Worm (Caenorhabditis elegans) whole organism, young adult: ENCODE results near the gene lgc-49.
A peak's percentile ranks its signal among the peaks of the same experiment; 100 is the strongest.

Experiments
- F22D6.2 ChIP-seq: sonication (generic microtip); optimal IDR thresholded peaks from 2 replicates; lab custom pipeline; 2016; ENCODE audit warnings: mild to moderate bottlenecking, missing genetic modification characterization, missing compliant biosample characterization
- F23B12.7 ChIP-seq: sonication (generic microtip); optimal IDR thresholded peaks from 2 replicates; lab custom pipeline; 2017; ENCODE audit warnings: missing genetic modification characterization, mild to moderate bottlenecking, missing compliant biosample characterization, antibody characterized with exemption, moderate library complexity; ENCODE audit not compliant: insufficient read depth
- F52B5.7 ChIP-seq: sonication (generic microtip); optimal IDR thresholded peaks from 2 replicates; lab custom pipeline; 2016; ENCODE audit warnings: mild to moderate bottlenecking, missing genetic modification characterization, missing compliant biosample characterization
- F55B11.4 ChIP-seq: sonication (generic microtip); optimal IDR thresholded peaks from 2 replicates; lab custom pipeline; 2016; ENCODE audit warnings: missing compliant biosample characterization, missing genetic modification characterization, borderline replicate concordance; ENCODE audit not compliant: insufficient read depth
- F57A8.1 ChIP-seq: fragments of 200-800 bp; sonication (Bioruptor generic); optimal IDR thresholded peaks from 2 replicates; lab custom pipeline; 2018; ENCODE audit warnings: mild to moderate bottlenecking, missing genetic modification characterization, moderate library complexity, missing compliant biosample characterization
- T26A5.8 ChIP-seq: sonication (generic microtip); optimal IDR thresholded peaks from 2 replicates; lab custom pipeline; 2016; ENCODE audit warnings: missing genetic modification characterization, missing compliant biosample characterization
- Y53F4B.3 ChIP-seq: fragments of 200-800 bp; sonication (Bioruptor generic); IDR thresholded peaks from 2 replicates; pipeline ENCODE4 v1.3.6; 2022; ENCODE audit warnings: missing genetic modification reagents, missing genetic modification characterization, missing compliant biosample characterization
- Y53G8AR.9 ChIP-seq: fragments of 200-800 bp; sonication (Bioruptor generic); conservative IDR thresholded peaks from 2 replicates; pipeline ENCODE4 v1.3.6; 2022; ENCODE audit warnings: missing genetic modification reagents, missing genetic modification characterization, missing compliant biosample characterization
- Y56A3A.18 ChIP-seq: fragments of 200-800 bp; sonication (Bioruptor generic); IDR thresholded peaks from 2 replicates; pipeline ENCODE4 v1.3.6; 2022; ENCODE audit warnings: missing genetic modification reagents, missing genetic modification characterization, missing compliant biosample characterization
- ama-1 ChIP-seq, 3 experiments: fragments of 150-350 bp in 1 of 3; sonication (generic microtip) in 2 of 3; optimal IDR thresholded peaks; 2 replicates each; lab custom pipeline; 2014 to 2018; ENCODE audit warnings: missing biosample characterization in 2 of 3, missing genetic modification characterization in 2 of 3, missing genetic modification reagents in 2 of 3
- aptf-2 ChIP-seq: fragments of 200-800 bp; sonication (Bioruptor generic); conservative IDR thresholded peaks from 2 replicates; pipeline ENCODE4 v1.3.6; 2022; ENCODE audit warnings: missing genetic modification reagents, missing genetic modification characterization, missing compliant biosample characterization
- aptf-3 ChIP-seq: fragments of 200-800 bp; sonication (Bioruptor generic); IDR thresholded peaks from 2 replicates; pipeline ENCODE4 v1.3.6; 2022; ENCODE audit warnings: missing genetic modification characterization, missing compliant biosample characterization
- attf-3 ChIP-seq: fragments of 200-800 bp; sonication (Bioruptor generic); conservative IDR thresholded peaks from 2 replicates; pipeline ENCODE4 v1.3.6; 2022; ENCODE audit warnings: missing genetic modification reagents, missing genetic modification characterization, missing compliant biosample characterization
- attf-5 ChIP-seq: fragments of 200-800 bp; sonication (Bioruptor generic); optimal IDR thresholded peaks from 2 replicates; lab custom pipeline; 2018; ENCODE audit warnings: mild to moderate bottlenecking, missing genetic modification characterization, missing compliant biosample characterization
- attf-6 ChIP-seq: fragments of 200-800 bp; sonication (Bioruptor generic); IDR thresholded peaks from 2 replicates; pipeline ENCODE4 v1.3.6; 2022; ENCODE audit warnings: missing genetic modification reagents, missing genetic modification characterization, missing compliant biosample characterization
- ceh-58 ChIP-seq: fragments of 200-800 bp; sonication (Bioruptor generic); IDR thresholded peaks from 2 replicates; pipeline ENCODE4 v1.3.6; 2022; ENCODE audit warnings: missing genetic modification characterization, missing compliant biosample characterization
- ceh-91 ChIP-seq: fragments of 200-800 bp; sonication (Bioruptor generic); IDR thresholded peaks from 2 replicates; pipeline ENCODE4 v1.3.6; 2022; ENCODE audit warnings: missing genetic modification reagents, missing genetic modification characterization, missing compliant biosample characterization
- chd-7 ChIP-seq: sonication (generic microtip); optimal IDR thresholded peaks from 2 replicates; lab custom pipeline; 2016; ENCODE audit warnings: mild to moderate bottlenecking, missing genetic modification characterization, moderate library complexity, missing compliant biosample characterization
- die-1 ChIP-seq: sonication (generic microtip); optimal IDR thresholded peaks from 2 replicates; lab custom pipeline; 2016; ENCODE audit warnings: missing genotype, mild to moderate bottlenecking, missing genetic modification characterization, missing compliant biosample characterization
- dox-1 ChIP-seq: fragments of 200-800 bp; sonication (Bioruptor generic); IDR thresholded peaks from 2 replicates; pipeline ENCODE4 v1.3.6; 2022; ENCODE audit warnings: missing genetic modification reagents, missing genetic modification characterization, missing compliant biosample characterization
- dpl-1 ChIP-seq: fragments of 150-350 bp; optimal IDR thresholded peaks from 2 replicates; lab custom pipeline; 2014; ENCODE audit warnings: missing biosample characterization, missing genetic modification reagents, missing genetic modification characterization
- egl-18 ChIP-seq: fragments of 200-800 bp; sonication (Bioruptor generic); IDR thresholded peaks from 2 replicates; pipeline ENCODE4 v1.3.6; 2022; ENCODE audit warnings: missing genetic modification reagents, missing genetic modification characterization, missing compliant biosample characterization
- fkh-3 ChIP-seq: sonication (generic microtip); optimal IDR thresholded peaks from 2 replicates; lab custom pipeline; 2016; ENCODE audit warnings: mild to moderate bottlenecking, missing genetic modification characterization, missing compliant biosample characterization
- hlh-12 ChIP-seq: sonication (generic microtip); optimal IDR thresholded peaks from 2 replicates; lab custom pipeline; 2016; ENCODE audit warnings: missing genetic modification characterization, missing compliant biosample characterization
- hlh-26 ChIP-seq: fragments of 200-800 bp; sonication (Bioruptor generic); conservative IDR thresholded peaks from 2 replicates; pipeline ENCODE4 v1.3.6; 2022; ENCODE audit warnings: missing genetic modification reagents, missing genetic modification characterization, missing compliant biosample characterization
- hmg-1.2 ChIP-seq: fragments of 200-800 bp; sonication (Bioruptor generic); IDR thresholded peaks from 2 replicates; pipeline ENCODE4 v1.3.6; 2022; ENCODE audit warnings: missing genetic modification reagents, missing genetic modification characterization, missing compliant biosample characterization
- hmg-20 ChIP-seq: fragments of 200-800 bp; sonication (Bioruptor generic); IDR thresholded peaks from 2 replicates; pipeline ENCODE4 v1.3.6; 2022; ENCODE audit warnings: missing genetic modification reagents, missing genetic modification characterization, missing compliant biosample characterization
- hsf-1 ChIP-seq: fragments of 200-800 bp; sonication (Bioruptor generic); IDR thresholded peaks from 2 replicates; pipeline ENCODE4 v1.3.6; 2022; ENCODE audit warnings: missing genetic modification reagents, missing genetic modification characterization, missing compliant biosample characterization
- lag-1 ChIP-seq: fragments of 200-800 bp; sonication (Bioruptor generic); IDR thresholded peaks from 2 replicates; pipeline ENCODE4 v1.3.6; 2022; ENCODE audit warnings: missing genetic modification reagents, missing genetic modification characterization, missing compliant biosample characterization
- lin-35 ChIP-seq, 3 experiments: fragments of 150-350 bp in 2 of 3; sonication (generic microtip) in 1 of 3; optimal IDR thresholded peaks; 2 replicates each; lab custom pipeline; 2014 to 2018; ENCODE audit warnings: missing biosample characterization in 3 of 3, missing genetic modification characterization in 3 of 3, missing genetic modification reagents in 3 of 3
- lsl-1 ChIP-seq: fragments of 200-800 bp; sonication (Bioruptor generic); optimal IDR thresholded peaks from 2 replicates; lab custom pipeline; 2018; ENCODE audit warnings: mild to moderate bottlenecking, missing genetic modification characterization, moderate library complexity, missing compliant biosample characterization
- madf-10 ChIP-seq: sonication (generic microtip); optimal IDR thresholded peaks from 2 replicates; lab custom pipeline; 2016; ENCODE audit warnings: mild to moderate bottlenecking, missing genetic modification characterization, missing compliant biosample characterization
- mel-28 ChIP-seq: sonication (generic microtip); optimal IDR thresholded peaks from 2 replicates; lab custom pipeline; 2016; ENCODE audit warnings: borderline replicate concordance, mild to moderate bottlenecking, missing genetic modification characterization, missing compliant biosample characterization
- nhr-120 ChIP-seq: fragments of 200-800 bp; sonication (Bioruptor generic); IDR thresholded peaks from 2 replicates; pipeline ENCODE4 v1.3.6; 2022; ENCODE audit warnings: missing genetic modification characterization, missing compliant biosample characterization
- nhr-80 ChIP-seq: sonication (generic microtip); optimal IDR thresholded peaks from 2 replicates; lab custom pipeline; 2016; ENCODE audit warnings: missing genetic modification characterization, missing compliant biosample characterization
- pbrm-1 ChIP-seq: fragments of 200-800 bp; sonication (Bioruptor generic); IDR thresholded peaks from 2 replicates; pipeline ENCODE4 v1.3.6; 2022; ENCODE audit warnings: missing genetic modification reagents, missing genetic modification characterization, missing compliant biosample characterization
- sdz-38 ChIP-seq: sonication (generic microtip); optimal IDR thresholded peaks from 2 replicates; lab custom pipeline; 2016; ENCODE audit warnings: missing genotype, missing genetic modification characterization, missing compliant biosample characterization
- sea-2 ChIP-seq: fragments of 200-800 bp; sonication (Bioruptor generic); IDR thresholded peaks from 2 replicates; pipeline ENCODE4 v1.3.6; 2022; ENCODE audit warnings: missing genetic modification characterization, missing compliant biosample characterization
- snpc-1.1 ChIP-seq: sonication (generic microtip); optimal IDR thresholded peaks from 2 replicates; lab custom pipeline; 2017; ENCODE audit warnings: missing genetic modification characterization, mild to moderate bottlenecking, missing compliant biosample characterization, antibody characterized with exemption, moderate library complexity, missing genotype, missing genetic modification reagents; ENCODE audit not compliant: insufficient read depth
- snpc-3.4 ChIP-seq: sonication (generic microtip); optimal IDR thresholded peaks from 2 replicates; lab custom pipeline; 2017; ENCODE audit warnings: missing genetic modification characterization, mild to moderate bottlenecking, missing compliant biosample characterization, antibody characterized with exemption, moderate library complexity, missing genotype, missing genetic modification reagents
- snpc-4 ChIP-seq, 5 experiments: fragments of 150-350 bp in 1 of 5; sonication (generic microtip) in 4 of 5; optimal IDR thresholded peaks; 2 replicates each; lab custom pipeline; 2014 to 2018; ENCODE audit warnings: missing genetic modification characterization in 5 of 5, missing biosample characterization in 3 of 5, antibody characterized with exemption in 2 of 5, mild to moderate bottlenecking in 2 of 5, missing compliant biosample characterization in 2 of 5, missing genotype in 2 of 5, moderate library complexity in 2 of 5, missing genetic modification reagents in 1 of 5
- tbp1 ChIP-seq: fragments of 200-800 bp; sonication (Bioruptor generic); optimal IDR thresholded peaks from 2 replicates; lab custom pipeline; 2018; ENCODE audit warnings: mild to moderate bottlenecking, missing genetic modification characterization, missing compliant biosample characterization
- tlf-1 ChIP-seq: fragments of 200-800 bp; sonication (Bioruptor generic); optimal IDR thresholded peaks from 2 replicates; lab custom pipeline; 2018; ENCODE audit warnings: mild to moderate bottlenecking, missing genetic modification characterization, missing compliant biosample characterization
- zim-3 ChIP-seq: sonication (generic microtip); optimal IDR thresholded peaks from 2 replicates; lab custom pipeline; 2017; ENCODE audit warnings: mild to moderate bottlenecking, missing genetic modification characterization, moderate library complexity, missing compliant biosample characterization
- ztf-18 ChIP-seq: sonication (generic microtip); optimal IDR thresholded peaks from 2 replicates; lab custom pipeline; 2016; ENCODE audit warnings: missing genotype, mild to moderate bottlenecking, missing genetic modification characterization, missing compliant biosample characterization
- ztf-22 ChIP-seq: fragments of 200-800 bp; sonication (Bioruptor generic); optimal IDR thresholded peaks from 2 replicates; lab custom pipeline; 2018; ENCODE audit warnings: mild to moderate bottlenecking, missing genetic modification characterization, moderate library complexity, missing compliant biosample characterization

The lgc-49 gene

ce11 chrV:11225981-11226380 is 34.9 kb downstream of the lgc-49 start, which contains the start of gene bgal-1 (continued):
- peak; percentile 22 for TF ChIP-seq ama-1 (optimal IDR thresholded peaks at IDR 0.05; lab: Kevin White, UChicago)
- TF ChIP-seq ama-1 (GFP tag; optimal IDR thresholded peaks at IDR 0.05; lab: Kevin White, UChicago) = peak in 1 of 2 experiments; percentile 15
- no peak for TF ChIP-seq lsl-1 (GFP tag; lab: Kevin White, UChicago)
- no peak for TF ChIP-seq F57A8.1
- no peak for TF ChIP-seq mel-28
- TF ChIP-seq hmg-1.2 (GFP tag; lab: Robert Waterston, UW) = no peak

ce11 chrV:11228653-11229173 is 37.6 kb downstream of the lgc-49 start, which contains the start of gene pqn-70:
Gene pqn-70 (minus strand): TSS chrV:11228703.
- TF ChIP-seq mel-28 (no peak), F23B12.7 (tag; lab: Kevin White, UChicago) (peak; percentile 53), attf-5 (peak; percentile 81), dox-1 (GFP tag; lab: Robert Waterston, UW) (peak; percentile 67), ceh-91 (GFP tag; lab: Robert Waterston, UW) (no peak), nhr-80 (tag; lab: Kevin White, UChicago) (peak; percentile 55), nhr-120 (no peak), snpc-3.4 (tag; lab: Kevin White, UChicago) (peak; percentile 32), hsf-1 (GFP tag; lab: Robert Waterston, UW) (no peak), die-1 (tag; lab: Kevin White, UChicago) (peak; percentile 15), hlh-12 (no peak), aptf-3 (GFP tag; lab: Robert Waterston, UW) (no peak), ceh-58 (GFP tag; lab: Robert Waterston, UW) (no peak), attf-3 (GFP tag; lab: Robert Waterston, UW) (peak; percentile 52; the same call in 1 of the 2 replicates), aptf-2 (GFP tag; lab: Robert Waterston, UW) (no peak), Y53G8AR.9 (GFP tag; lab: Robert Waterston, UW) (no peak), snpc-1.1 (no peak), pbrm-1 (GFP tag; lab: Robert Waterston, UW) (peak; percentile 68; the same call in 1 of the 2 replicates), ztf-22 (no peak), ztf-18 (tag; lab: Kevin White, UChicago) (peak; percentile 47), sdz-38 (no peak), chd-7 (tag; lab: Kevin White, UChicago) (peak; percentile 29), tlf-1 (GFP tag; lab: Kevin White, UChicago) (peak; percentile 46), zim-3 (tag; lab: Kevin White, UChicago) (no peak), F55B11.4 (tag; lab: Kevin White, UChicago) (no peak), hmg-20 (no peak), hlh-26 (GFP tag; lab: Robert Waterston, UW) (no peak), egl-18 (GFP tag; lab: Robert Waterston, UW) (no peak), snpc-4 (GFP tag; optimal IDR thresholded peaks at IDR 0.05; lab: Kevin White, UChicago) (peak; percentile 13), snpc-4 (tag; optimal IDR thresholded peaks at IDR 0.05; lab: Kevin White, UChicago) (peak in 3 of 4 experiments; percentile 32 to 69 (median 65)), tbp1 (GFP tag; lab: Kevin White, UChicago) (peak; percentile 62), T26A5.8 (tag; lab: Kevin White, UChicago) (no peak), F22D6.2 (no peak), dpl-1 (no peak), sea-2 (no peak), F52B5.7 (tag; lab: Kevin White, UChicago) (no peak), attf-6 (GFP tag; lab: Robert Waterston, UW) (no peak), lag-1 (no peak), madf-10 (peak; percentile 76), fkh-3 (tag; lab: Kevin White, UChicago) (no peak), Y56A3A.18 (GFP tag; lab: Robert Waterston, UW) (no peak), Y53F4B.3 (GFP tag; lab: Robert Waterston, UW) (no peak), lin-35 (GFP tag; optimal IDR thresholded peaks at IDR 0.05; lab: Kevin White, UChicago) (no peak)
